Fruit fly (Drosophila melanogaster) whole organism, embryonic: ENCODE results near the gene Iru.

Source experiments
- CG10366 ChIP-seq: fragments of 200-800 bp; sonication (Bioruptor generic); IDR thresholded peaks from 2 replicates; pipeline ENCODE4 v1.3.6; 2022; ENCODE audit warnings: missing biosample characterization, missing genetic modification characterization
- CG10979 ChIP-seq: fragments of 200-800 bp; sonication (Bioruptor generic); optimal IDR thresholded peaks from 2 replicates; lab custom pipeline; 2018; ENCODE audit warnings: missing biosample characterization, mild to moderate bottlenecking, missing genetic modification characterization, moderate library complexity
- CG12155 ChIP-seq: fragments of 200-800 bp; sonication (Bioruptor generic); optimal IDR thresholded peaks from 3 replicates; lab custom pipeline; 2016; ENCODE audit warnings: missing biosample characterization, missing genetic modification characterization
- CG12236 ChIP-seq: fragments of 200-800 bp; sonication (Bioruptor generic); optimal IDR thresholded peaks from 2 replicates; lab custom pipeline; 2016; ENCODE audit warnings: missing biosample characterization, missing genetic modification characterization
- CG12942 ChIP-seq: fragments of 200-800 bp; sonication (Bioruptor generic); optimal IDR thresholded peaks from 3 replicates; lab custom pipeline; 2016; ENCODE audit warnings: missing biosample characterization, missing genetic modification characterization
- CG13894 ChIP-seq: fragments of 200-800 bp; sonication (Bioruptor generic); optimal IDR thresholded peaks from 3 replicates; lab custom pipeline; 2018; ENCODE audit warnings: missing biosample characterization, mild to moderate bottlenecking, missing genetic modification characterization, moderate library complexity
- CG15479 ChIP-seq: fragments of 200-800 bp; sonication (Bioruptor generic); optimal IDR thresholded peaks from 3 replicates; lab custom pipeline; 2019; ENCODE audit warnings: missing biosample characterization, mild to moderate bottlenecking, missing genetic modification characterization, moderate library complexity
- CG17328 ChIP-seq: fragments of 200-800 bp; sonication (Bioruptor generic); IDR thresholded peaks from 2 replicates; pipeline ENCODE4 v1.3.6; 2022; ENCODE audit warnings: missing biosample characterization, missing genetic modification characterization
- CG17359 ChIP-seq: fragments of 200-800 bp; sonication (Bioruptor generic); optimal IDR thresholded peaks from 3 replicates; lab custom pipeline; 2018; ENCODE audit warnings: missing biosample characterization, mild to moderate bottlenecking, missing genetic modification characterization, moderate library complexity
- CG17829 ChIP-seq: fragments of 200-800 bp; optimal IDR thresholded peaks from 2 replicates; lab custom pipeline; 2019; ENCODE audit warnings: missing biosample characterization, mild to moderate bottlenecking, missing genetic modification characterization, moderate library complexity
- CG30020 ChIP-seq: fragments of 200-800 bp; optimal IDR thresholded peaks from 2 replicates; lab custom pipeline; 2019; ENCODE audit warnings: missing biosample characterization, mild to moderate bottlenecking, missing genetic modification characterization, moderate library complexity
- CG30431 ChIP-seq: fragments of 200-800 bp; sonication (Bioruptor generic); optimal IDR thresholded peaks from 2 replicates; lab custom pipeline; 2017; ENCODE audit warnings: missing biosample characterization, missing genetic modification characterization
- CG34422 ChIP-seq: fragments of 200-800 bp; sonication (Bioruptor generic); IDR thresholded peaks from 3 replicates; pipeline ENCODE4 v1.3.6; 2022; ENCODE audit warnings: missing biosample characterization, missing genetic modification characterization
- CG3847 ChIP-seq: fragments of 200-800 bp; sonication (Bioruptor generic); IDR thresholded peaks from 2 replicates; pipeline ENCODE4 v1.3.6; 2022; ENCODE audit warnings: missing biosample characterization, missing genetic modification characterization
- CG4617 ChIP-seq: fragments of 200-800 bp; sonication (Bioruptor generic); optimal IDR thresholded peaks from 3 replicates; lab custom pipeline; 2016; ENCODE audit warnings: missing biosample characterization, missing genetic modification characterization, borderline replicate concordance
- CG4854 ChIP-seq: fragments of 200-800 bp; sonication (Bioruptor generic); optimal IDR thresholded peaks from 2 replicates; lab custom pipeline; 2016; ENCODE audit warnings: missing biosample characterization, missing genetic modification characterization, inconsistent platforms
- CG6689 ChIP-seq: fragments of 200-800 bp; sonication (Bioruptor generic); IDR thresholded peaks from 2 replicates; pipeline ENCODE4 v1.3.6; 2022; ENCODE audit warnings: missing biosample characterization, missing genetic modification characterization
- CG8290 ChIP-seq, 3 experiments: fragments of 200-800 bp; sonication (Bioruptor generic); optimal IDR thresholded peaks; 2 replicates each; lab custom pipeline; 2016 to 2019; ENCODE audit warnings: missing biosample characterization in 3 of 3, missing genetic modification characterization in 3 of 3, mild to moderate bottlenecking in 2 of 3, moderate library complexity in 1 of 3
- CG9437 ChIP-seq: fragments of 200-800 bp; sonication (Bioruptor generic); optimal IDR thresholded peaks from 2 replicates; lab custom pipeline; 2018; ENCODE audit warnings: missing biosample characterization, mild to moderate bottlenecking, missing genetic modification characterization
- CG9817 ChIP-seq: fragments of 200-800 bp; sonication (Bioruptor generic); optimal IDR thresholded peaks from 2 replicates; lab custom pipeline; 2018; ENCODE audit warnings: missing biosample characterization, mild to moderate bottlenecking, missing genetic modification characterization, moderate library complexity
- CrebB ChIP-seq: fragments of 200-800 bp; sonication (Bioruptor generic); optimal IDR thresholded peaks from 3 replicates; lab custom pipeline; 2018; ENCODE audit warnings: missing biosample characterization, mild to moderate bottlenecking, missing genetic modification characterization
- Dip3 ChIP-seq: fragments of 200-800 bp; sonication (Bioruptor generic); optimal IDR thresholded peaks from 3 replicates; lab custom pipeline; 2016; ENCODE audit warnings: missing biosample characterization, missing genetic modification characterization
- Dll ChIP-seq: fragments of 200-800 bp; sonication (Bioruptor generic); IDR thresholded peaks from 4 replicates; pipeline ENCODE4 v1.3.6; 2022; ENCODE audit warnings: missing biosample characterization, missing genetic modification characterization; ENCODE audit not compliant: partially characterized antibody
- Drgx ChIP-seq: fragments of 200-800 bp; sonication (Bioruptor generic); IDR thresholded peaks from 2 replicates; pipeline ENCODE4 v1.3.6; 2022; ENCODE audit warnings: missing biosample characterization, missing genetic modification characterization
- Elba2 ChIP-seq: fragments of 200-800 bp; sonication (Bioruptor generic); optimal IDR thresholded peaks from 3 replicates; lab custom pipeline; 2016; ENCODE audit warnings: missing biosample characterization, missing genetic modification characterization
- Gug ChIP-seq: fragments of 200-800 bp; sonication (Bioruptor generic); IDR thresholded peaks from 4 replicates; pipeline ENCODE4 v1.3.6; 2022; ENCODE audit warnings: missing biosample characterization, missing genetic modification characterization
- HLH3B ChIP-seq: fragments of 200-800 bp; sonication (Bioruptor generic); IDR thresholded peaks from 2 replicates; pipeline ENCODE4 v1.3.6; 2022; ENCODE audit warnings: missing biosample characterization, missing genetic modification characterization
- Hmx ChIP-seq: fragments of 200-800 bp; sonication (Bioruptor generic); optimal IDR thresholded peaks from 2 replicates; lab custom pipeline; 2016; ENCODE audit warnings: missing biosample characterization, missing genetic modification characterization
- Hsf ChIP-seq: fragments of 200-800 bp; sonication (Bioruptor generic); optimal IDR thresholded peaks from 3 replicates; lab custom pipeline; 2016; ENCODE audit warnings: missing biosample characterization, missing genetic modification characterization
- Kr ChIP-seq: fragments of 200-800 bp; sonication (Bioruptor generic); optimal IDR thresholded peaks from 2 replicates; lab custom pipeline; 2017; ENCODE audit warnings: missing biosample characterization, mild to moderate bottlenecking, missing genetic modification characterization
- Lim3 ChIP-seq: fragments of 200-800 bp; sonication (Bioruptor generic); IDR thresholded peaks from 2 replicates; pipeline ENCODE4 v1.3.6; 2022; ENCODE audit warnings: missing biosample characterization, missing genetic modification characterization
- MTF-1 ChIP-seq: fragments of 200-800 bp; sonication (Bioruptor generic); optimal IDR thresholded peaks from 2 replicates; lab custom pipeline; 2018; ENCODE audit warnings: missing biosample characterization, mild to moderate bottlenecking, missing genetic modification characterization, borderline replicate concordance
- Nf-YA ChIP-seq: fragments of 200-800 bp; sonication (Bioruptor generic); IDR thresholded peaks from 2 replicates; pipeline ENCODE4 v1.3.6; 2022; ENCODE audit warnings: missing biosample characterization, missing genetic modification characterization
- Ravus ChIP-seq: fragments of 200-800 bp; sonication (Bioruptor generic); IDR thresholded peaks from 2 replicates; pipeline ENCODE4 v1.3.6; 2022; ENCODE audit warnings: missing biosample characterization, missing genetic modification characterization
- Xbp1 ChIP-seq: fragments of 200-800 bp; sonication (Bioruptor generic); optimal IDR thresholded peaks from 3 replicates; lab custom pipeline; 2016; ENCODE audit warnings: missing biosample characterization, mild to moderate bottlenecking, missing genetic modification characterization
- az2 ChIP-seq: fragments of 200-800 bp; sonication (Bioruptor generic); optimal IDR thresholded peaks from 3 replicates; lab custom pipeline; 2016; ENCODE audit warnings: missing biosample characterization, missing genetic modification characterization
- gcm2 ChIP-seq: fragments of 200-800 bp; sonication (Bioruptor generic); optimal IDR thresholded peaks from 2 replicates; lab custom pipeline; 2016; ENCODE audit warnings: missing biosample characterization, missing genetic modification characterization
- ind ChIP-seq: fragments of 200-800 bp; sonication (Bioruptor generic); optimal IDR thresholded peaks from 3 replicates; lab custom pipeline; 2016; ENCODE audit warnings: missing biosample characterization, missing genetic modification characterization
- lbe ChIP-seq: fragments of 200-800 bp; sonication (Bioruptor generic); optimal IDR thresholded peaks from 2 replicates; lab custom pipeline; 2016; ENCODE audit warnings: missing biosample characterization, mild to moderate bottlenecking, missing genetic modification characterization
- luna ChIP-seq: fragments of 200-800 bp; sonication (Bioruptor generic); optimal IDR thresholded peaks from 2 replicates; lab custom pipeline; 2016; ENCODE audit warnings: missing biosample characterization, missing genetic modification characterization
- mld ChIP-seq: fragments of 200-800 bp; sonication (Bioruptor generic); IDR thresholded peaks from 3 replicates; pipeline ENCODE4 v1.3.6; 2022; ENCODE audit warnings: missing biosample characterization, missing genetic modification characterization; ENCODE audit not compliant: partially characterized antibody
- nom ChIP-seq: fragments of 200-800 bp; sonication (Bioruptor generic); optimal IDR thresholded peaks from 2 replicates; lab custom pipeline; 2017; ENCODE audit warnings: missing biosample characterization, missing genetic modification characterization, mild to moderate bottlenecking, moderate library complexity, missing genetic modification reagents
- pfk ChIP-seq: fragments of 200-800 bp; sonication (Bioruptor generic); optimal IDR thresholded peaks from 2 replicates; lab custom pipeline; 2018; ENCODE audit warnings: missing biosample characterization, mild to moderate bottlenecking, missing genetic modification characterization, moderate library complexity
- pho ChIP-seq: fragments of 200-800 bp; sonication (Bioruptor generic); optimal IDR thresholded peaks from 2 replicates; lab custom pipeline; 2016; ENCODE audit warnings: missing biosample characterization, missing genetic modification characterization
- schlank ChIP-seq: fragments of 200-800 bp; sonication (Bioruptor generic); optimal IDR thresholded peaks from 2 replicates; lab custom pipeline; 2018; ENCODE audit warnings: missing biosample characterization, mild to moderate bottlenecking, missing genetic modification characterization
- sd ChIP-seq: fragments of 200-800 bp; sonication (Bioruptor generic); optimal IDR thresholded peaks from 3 replicates; lab custom pipeline; 2018; ENCODE audit warnings: missing biosample characterization, mild to moderate bottlenecking, missing genetic modification characterization, moderate library complexity
- sob ChIP-seq: fragments of 200-800 bp; sonication (Bioruptor generic); IDR thresholded peaks from 2 replicates; pipeline ENCODE4 v1.3.6; 2022; ENCODE audit warnings: missing biosample characterization, missing genetic modification characterization
- sqz ChIP-seq: fragments of 200-800 bp; sonication (Bioruptor generic); optimal IDR thresholded peaks from 3 replicates; lab custom pipeline; 2018; ENCODE audit warnings: missing biosample characterization, mild to moderate bottlenecking, missing genetic modification characterization
- twi ChIP-seq: fragments of 200-800 bp; optimal IDR thresholded peaks from 2 replicates; lab custom pipeline; 2019; ENCODE audit warnings: missing biosample characterization, mild to moderate bottlenecking, missing genetic modification characterization, moderate library complexity
- wor ChIP-seq: fragments of 200-800 bp; sonication (Bioruptor generic); IDR thresholded peaks from 2 replicates; pipeline ENCODE4 v1.3.6; 2022; ENCODE audit warnings: missing biosample characterization, missing genetic modification characterization

The Iru gene

dm6 chr3R:9013765-9014380 is 7.6 kb downstream of the Iru start (continued):
- TF ChIP-seq CG17328 (GFP tag; lab: Robert Waterston, UW) (peak; percentile 46; the same call in 1 of the 2 replicates), Xbp1 (GFP tag; lab: Kevin White, UChicago) (peak; percentile 62), lbe (GFP tag; lab: Kevin White, UChicago) (peak; percentile 73), CrebB (tag; lab: Kevin White, UChicago) (peak; percentile 24), Drgx (peak; percentile 12), CG30020 (tag; lab: Kevin White, UChicago) (peak; percentile 16), CG10979 (tag; lab: Kevin White, UChicago) (peak; percentile 19), CG12236 (GFP tag; lab: Kevin White, UChicago) (peak; percentile 0), CG15479 (peak; percentile 6), Dip3 (GFP tag; lab: Kevin White, UChicago) (peak; percentile 58), twi (no peak), CG10366 (GFP tag; lab: Robert Waterston, UW) (no peak), pfk (no peak), az2 (GFP tag; lab: Kevin White, UChicago) (no peak), pho (GFP tag; lab: Kevin White, UChicago) (peak; percentile 63), wor (GFP tag; lab: Robert Waterston, UW) (no peak), ind (GFP tag; lab: Kevin White, UChicago) (no peak), sob (GFP tag; lab: Robert Waterston, UW) (peak; percentile 31; the same call in 1 of the 2 replicates), schlank (tag; lab: Kevin White, UChicago) (no peak), Nf-YA (GFP tag; lab: Robert Waterston, UW) (no peak), CG12155 (GFP tag; lab: Kevin White, UChicago) (peak; percentile 36), sqz (no peak), CG30431 (no peak), CG9817 (tag; lab: Kevin White, UChicago) (peak; percentile 28), CG8290 (GFP tag; optimal IDR thresholded peaks at IDR 0.05; lab: Kevin White, UChicago) (peak; percentile 44), CG8290 (tag; optimal IDR thresholded peaks at IDR 0.05; lab: Kevin White, UChicago) (peak in 1 of 2 experiments; percentile 11), CG17359 (tag; lab: Kevin White, UChicago) (peak; percentile 50), CG6689 (GFP tag; lab: Robert Waterston, UW) (peak; percentile 49), Lim3 (GFP tag; lab: Robert Waterston, UW) (no peak), CG4617 (GFP tag; lab: Kevin White, UChicago) (peak; percentile 83), CG17829 (peak; percentile 30), CG4854 (GFP tag; lab: Kevin White, UChicago) (peak; percentile 17), Ravus (GFP tag; lab: Robert Waterston, UW) (no peak), luna (GFP tag; lab: Kevin White, UChicago) (no peak), CG34422 (GFP tag; lab: Robert Waterston, UW) (peak; percentile 52; the same call in 1 of the 3 replicates), CG9437 (peak; percentile 35), MTF-1 (peak; percentile 1), Gug (GFP tag; lab: Robert Waterston, UW) (peak; percentile 31; the same call in 1 of the 4 replicates), sd (peak; percentile 71), HLH3B (GFP tag; lab: Robert Waterston, UW) (no peak), CG13894 (tag; lab: Kevin White, UChicago) (no peak), Hsf (GFP tag; lab: Kevin White, UChicago) (peak; percentile 52), Elba2 (GFP tag; lab: Kevin White, UChicago) (no peak), nom (GFP tag; lab: Kevin White, UChicago) (peak; percentile 38), CG12942 (GFP tag; lab: Kevin White, UChicago) (peak; percentile 40), Hmx (GFP tag; lab: Kevin White, UChicago) (no peak), gcm2 (no peak), Kr (GFP tag; lab: Kevin White, UChicago) (no peak), Dll (GFP tag; lab: Robert Waterston, UW) (peak; percentile 46; the same call in 1 of the 4 replicates), CG3847 (GFP tag; lab: Robert Waterston, UW) (peak; percentile 62), mld (GFP tag; lab: Robert Waterston, UW) (no peak)
